Fruit fly (Drosophila melanogaster) Kc167 (cell line): ENCODE measurements around the gene Mgat4a.

Experiments
- Myc ChIP-seq: fragments of >200 bp; optimal IDR thresholded peaks from 2 replicates; lab custom pipeline; 2017; ENCODE audit warnings: missing external identifiers
- Sin3A ChIP-seq: fragments of >200 bp; optimal IDR thresholded peaks from 2 replicates; lab custom pipeline; 2018; ENCODE audit warnings: missing external identifiers
- h ChIP-seq: fragments of >200 bp; optimal IDR thresholded peaks from 3 replicates; lab custom pipeline; 2018; ENCODE audit warnings: missing external identifiers
- insv ChIP-seq: fragments of >200 bp; optimal IDR thresholded peaks from 3 replicates; lab custom pipeline; 2018; ENCODE audit warnings: missing external identifiers
- psq ChIP-seq: fragments of >200 bp; optimal IDR thresholded peaks from 2 replicates; lab custom pipeline; 2017; ENCODE audit warnings: missing external identifiers
- ttk ChIP-seq: sonication (Bioruptor generic); optimal IDR thresholded peaks from 2 replicates; lab custom pipeline; 2017; ENCODE audit warnings: missing external identifiers

- TF ChIP-seq insv (lab: Kevin White, UChicago) (no peak), Myc (lab: Kevin White, UChicago) (no peak), ttk (no peak), Sin3A (lab: Kevin White, UChicago) (no peak), h (lab: Kevin White, UChicago) (no peak), psq (no peak)
These were observed 17.5 kb downstream of the Mgat4a start for dm6 chr3L:14779289-14779688.
